Worm (Caenorhabditis elegans): ENCODE results near the gene srd-20.
A peak's percentile ranks its signal among the peaks of the same experiment; 100 is the strongest.

The srd-20 gene

ce11 chrV:6101243-6101898 is 46.0 kb downstream of the srd-20 start:
- TF ChIP-seq elt-2 (tag; optimal IDR thresholded peaks at IDR 0.05), result peak; percentile 70
- TF ChIP-seq ceh-9 (tag; optimal IDR thresholded peaks at IDR 0.05), result no peak
- TF ChIP-seq egl-5 (tag; optimal IDR thresholded peaks at IDR 0.05), result peak; percentile 23
- no peak for TF ChIP-seq nhr-67 (tag; optimal IDR thresholded peaks at IDR 0.05)
- TF ChIP-seq nhr-25 (tag; optimal IDR thresholded peaks at IDR 0.05), result no peak
- no peak for TF ChIP-seq nhr-11 (tag; optimal IDR thresholded peaks at IDR 0.05)
- no peak for TF ChIP-seq mml-1 (tag; optimal IDR thresholded peaks at IDR 0.05)
- no peak for TF ChIP-seq nhr-43 (tag; optimal IDR thresholded peaks at IDR 0.05; ENCODE audit: poor library complexity, severe bottlenecking)
- peak; percentile 2 for TF ChIP-seq nhr-23 (tag; optimal IDR thresholded peaks at IDR 0.05)
- TF ChIP-seq elt-1 (tag; optimal IDR thresholded peaks at IDR 0.05), result no peak
- no peak for TF ChIP-seq lin-15B (tag; optimal IDR thresholded peaks at IDR 0.05)
- peak; percentile 80 for TF ChIP-seq pha-4 (tag; optimal IDR thresholded peaks at IDR 0.05)
- TF ChIP-seq jun-1 (tag; optimal IDR thresholded peaks at IDR 0.05), result no peak
- no peak for TF ChIP-seq skn-1 (tag; optimal IDR thresholded peaks at IDR 0.05)
- no peak for TF ChIP-seq ztf-4 (tag; optimal IDR thresholded peaks at IDR 0.05)
- TF ChIP-seq nfya-1 (tag; optimal IDR thresholded peaks at IDR 0.05; ENCODE audit: insufficient read depth), result peak; percentile 21

ce11 chrV:6103429-6103828 is 48.0 kb downstream of the srd-20 start, which contains the start of gene Y38A10A.11:
Gene Y38A10A.11, minus strand, starts transcription at chrV:6103529.
- no peak for TF ChIP-seq fkh-2 (tag; optimal IDR thresholded peaks at IDR 0.05)

ce11 chrV:6105374-6105773 is 50.0 kb downstream of the srd-20 start, which contains the start of gene atf-8:
Gene atf-8, plus strand, starts transcription at chrV:6105607.
- TF ChIP-seq sea-2 (GFP tag; optimal IDR thresholded peaks at IDR 0.05) (no peak), nhr-23 (tag; optimal IDR thresholded peaks at IDR 0.05) (peak; percentile 74), elt-2 (tag; optimal IDR thresholded peaks at IDR 0.05) (no peak), snpc-4 (tag; optimal IDR thresholded peaks at IDR 0.05) (no peak), mml-1 (tag; optimal IDR thresholded peaks at IDR 0.05) (no peak), lin-15B (tag; optimal IDR thresholded peaks at IDR 0.05) (no peak), nhr-28 (tag; optimal IDR thresholded peaks at IDR 0.05) (no peak), eor-1 (tag; optimal IDR thresholded peaks at IDR 0.05) (no peak), nhr-11 (tag; optimal IDR thresholded peaks at IDR 0.05) (no peak), fkh-2 (tag; optimal IDR thresholded peaks at IDR 0.05) (no peak), R02D3.7 (tag; optimal IDR thresholded peaks at IDR 0.05) (no peak), ztf-11 (tag; optimal IDR thresholded peaks at IDR 0.05) (no peak), fkh-10 (GFP tag; optimal IDR thresholded peaks at IDR 0.05) (no peak), ama-1 (optimal IDR thresholded peaks at IDR 0.05) (no peak), nhr-25 (tag; optimal IDR thresholded peaks at IDR 0.05) (peak; percentile 10)
